Fruit fly (Drosophila melanogaster) whole organism, wandering third instar larva: ENCODE measurements around the gene CG31125.

ENCODE experiments used
- Abd-B ChIP-seq: fragments of >200 bp; optimal IDR thresholded peaks from 2 replicates; lab custom pipeline; 2017; ENCODE audit warnings: missing biosample characterization, missing genetic modification characterization
- CrebA ChIP-seq: fragments of 200-800 bp; sonication (Bioruptor generic); optimal IDR thresholded peaks from 2 replicates; lab custom pipeline; 2016; ENCODE audit warnings: missing biosample characterization, mild to moderate bottlenecking, missing genetic modification characterization, borderline replicate concordance
- Dfd ChIP-seq: fragments of >200 bp; optimal IDR thresholded peaks from 2 replicates; lab custom pipeline; 2017; ENCODE audit warnings: missing biosample characterization, missing genetic modification characterization
- Hnf4 ChIP-seq: fragments of 200-800 bp; sonication (Bioruptor generic); optimal IDR thresholded peaks from 2 replicates; lab custom pipeline; 2016; ENCODE audit warnings: missing biosample characterization, mild to moderate bottlenecking, missing genetic modification characterization
- Mio ChIP-seq: sonication (Bioruptor generic); optimal IDR thresholded peaks from 2 replicates; lab custom pipeline; 2016; ENCODE audit warnings: missing biosample characterization, missing genetic modification characterization
- OdsH ChIP-seq: fragments of 200-800 bp; sonication (Bioruptor generic); optimal IDR thresholded peaks from 2 replicates; lab custom pipeline; 2016; ENCODE audit warnings: missing biosample characterization, mild to moderate bottlenecking, missing genetic modification characterization
- Sp1 ChIP-seq: fragments of 200-800 bp; sonication (Bioruptor generic); optimal IDR thresholded peaks from 3 replicates; lab custom pipeline; 2019; ENCODE audit warnings: missing biosample characterization, mild to moderate bottlenecking, missing genetic modification characterization, moderate library complexity
- Vsx2 ChIP-seq: fragments of 200-300, 225-300 bp; sonication (Bioruptor generic); optimal IDR thresholded peaks from 2 replicates; lab custom pipeline; 2018; ENCODE audit warnings: missing biosample characterization, missing genetic modification characterization; ENCODE audit not compliant: partially characterized antibody
- lola ChIP-seq: fragments of >200 bp; optimal IDR thresholded peaks from 2 replicates; lab custom pipeline; 2017; ENCODE audit warnings: missing biosample characterization, missing genetic modification characterization
- psq ChIP-seq: fragments of 200-800 bp; sonication (Bioruptor generic); optimal IDR thresholded peaks from 3 replicates; lab custom pipeline; 2017; ENCODE audit warnings: missing biosample characterization, mild to moderate bottlenecking, missing genetic modification characterization, moderate library complexity

DNA sequence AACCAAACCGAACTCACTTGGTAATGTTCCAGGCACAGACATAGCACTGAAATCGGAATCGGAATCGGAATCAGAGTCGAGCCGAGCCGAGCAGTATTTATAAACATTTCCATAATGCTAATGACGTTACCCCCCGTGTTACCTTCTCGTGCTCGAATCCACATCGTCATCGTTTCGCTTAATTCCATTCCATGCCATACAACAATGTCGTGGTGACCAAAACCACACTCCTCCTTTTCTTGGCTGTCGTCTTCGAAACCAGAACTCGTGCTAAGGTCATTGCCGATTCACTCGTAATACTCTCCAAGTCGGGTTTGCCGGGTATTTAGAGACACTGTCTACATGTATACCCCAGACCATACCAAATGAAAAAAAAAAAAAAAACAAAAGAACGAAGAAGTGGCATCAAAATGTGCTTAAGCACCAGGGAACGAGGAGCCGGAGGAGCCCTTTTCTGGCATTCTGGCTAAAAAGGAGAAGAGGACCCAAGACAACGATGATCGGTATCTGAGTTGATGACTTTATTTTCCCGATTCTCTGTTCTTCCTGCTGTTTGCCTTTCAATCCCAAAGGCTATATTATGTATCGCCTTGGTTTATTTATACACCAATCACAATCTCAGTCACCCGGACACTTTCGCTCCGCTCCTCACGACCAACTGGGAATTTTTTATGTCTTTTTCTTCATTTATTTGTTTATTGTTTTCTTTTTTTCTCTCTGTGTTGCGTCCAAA, 51.1 kb downstream of the CG31125 start:
- peak; percentile 29 for TF ChIP-seq OdsH
- TF ChIP-seq Hnf4 (GFP tag; lab: Kevin White, UChicago), result peak; percentile 20
- peak; percentile 75 for TF ChIP-seq CrebA (GFP tag; lab: Kevin White, UChicago)
- no peak for TF ChIP-seq Dfd
- no peak for TF ChIP-seq Sp1
- TF ChIP-seq Mio (GFP tag; lab: Kevin White, UChicago), result no peak
- peak; percentile 95 for TF ChIP-seq psq (GFP tag; lab: Kevin White, UChicago)
- no peak for TF ChIP-seq Abd-B (GFP tag; lab: Kevin White, UChicago)
- TF ChIP-seq lola (GFP tag; lab: Kevin White, UChicago), result no peak
- peak; percentile 50 for TF ChIP-seq Vsx2
